Fruit fly (Drosophila melanogaster) whole organism, wandering third instar larva: ENCODE results near the gene Spx.

ENCODE experiments used
- CG32264 ChIP-seq: fragments of 200-800 bp; sonication (Bioruptor generic); optimal IDR thresholded peaks from 2 replicates; lab custom pipeline; 2016; ENCODE audit warnings: missing biosample characterization, missing genetic modification characterization
- foxo ChIP-seq, 2 experiments: fragments of 200-800 bp; sonication (Bioruptor generic); optimal IDR thresholded peaks; 2 replicates in 1 of 2; 3 replicates in 1 of 2; lab custom pipeline; 2016 to 2017; ENCODE audit warnings: missing biosample characterization in 2 of 2, missing genetic modification characterization in 2 of 2

DNA sequence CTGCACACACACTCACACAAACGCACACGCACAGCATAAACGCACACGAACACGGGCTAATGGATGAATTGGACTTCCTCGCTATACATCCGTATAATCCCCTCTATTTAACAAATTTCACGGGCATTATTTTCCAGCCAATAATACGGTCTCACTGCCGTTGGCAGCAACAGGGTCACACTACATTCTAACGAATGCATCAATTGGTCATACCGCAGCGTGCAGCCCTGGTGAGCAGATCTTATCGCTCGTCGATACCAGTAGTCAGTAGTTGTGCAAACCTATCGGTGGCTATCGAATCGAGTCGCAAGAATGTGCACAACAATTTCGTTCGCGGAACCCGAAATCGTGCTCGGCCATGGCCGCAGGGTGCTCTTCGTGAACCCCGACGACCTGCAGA lies 32.2 kb downstream of the Spx start, which contains the start of the genes Top3beta and wuho:
- TF ChIP-seq foxo (GFP tag; optimal IDR thresholded peaks at IDR 0.05; lab: Kevin White, UChicago) (no peak), CG32264 (GFP tag; lab: Kevin White, UChicago) (no peak)
